Worm (Caenorhabditis elegans) whole organism, L4 larva: ENCODE data around the gene aqp-2.

Experiments used
- D1046.2 ChIP-seq: fragments of 200-800 bp; sonication (Bioruptor generic); IDR thresholded peaks from 2 replicates; pipeline ENCODE4 v1.3.6; 2022; ENCODE audit warnings: missing genetic modification characterization, missing compliant biosample characterization
- F37D6.2 ChIP-seq: sonication (generic microtip); optimal IDR thresholded peaks from 2 replicates; lab custom pipeline; 2016; ENCODE audit warnings: mild to moderate bottlenecking, missing genetic modification characterization, missing compliant biosample characterization
- F44E2.7 ChIP-seq: fragments of 200-800 bp; sonication (Bioruptor generic); IDR thresholded peaks from 2 replicates; pipeline ENCODE4 v2.1.2; 2022; ENCODE audit warnings: missing genetic modification characterization, missing compliant biosample characterization
- F49E8.2 ChIP-seq: sonication (generic microtip); optimal IDR thresholded peaks from 2 replicates; lab custom pipeline; 2016; ENCODE audit warnings: missing compliant biosample characterization, mild to moderate bottlenecking, missing genetic modification characterization, borderline replicate concordance
- R02D3.7 ChIP-seq: fragments of 150-350 bp; sonication (generic microtip); optimal IDR thresholded peaks from 3 replicates; lab custom pipeline; 2014; ENCODE audit warnings: missing biosample characterization, missing genetic modification characterization
- T20F7.1 ChIP-seq: fragments of 200-800 bp; sonication (Bioruptor generic); optimal IDR thresholded peaks from 2 replicates; lab custom pipeline; 2018; ENCODE audit warnings: mild to moderate bottlenecking, missing genetic modification characterization, missing compliant biosample characterization
- Y48G9A.11 ChIP-seq: fragments of 200-800 bp; sonication (Bioruptor generic); IDR thresholded peaks from 2 replicates; pipeline ENCODE4 v1.3.6; 2022; ENCODE audit warnings: missing genetic modification reagents, missing genetic modification characterization, missing compliant biosample characterization
- Y5F2A.4 ChIP-seq: fragments of 200-800 bp; sonication (Bioruptor generic); optimal IDR thresholded peaks from 2 replicates; lab custom pipeline; 2018; ENCODE audit warnings: mild to moderate bottlenecking, missing genetic modification characterization, missing compliant biosample characterization
- Y75B8A.6 ChIP-seq: fragments of 200-800 bp; sonication (Bioruptor generic); IDR thresholded peaks from 2 replicates; pipeline ENCODE4 v1.3.6; 2022; ENCODE audit warnings: missing genetic modification reagents, missing genetic modification characterization, missing compliant biosample characterization
- ZK546.5 ChIP-seq, 2 experiments: sonication (generic microtip); optimal IDR thresholded peaks; 2 replicates each; lab custom pipeline; 2017; ENCODE audit warnings: missing biosample characterization in 2 of 2, missing genetic modification characterization in 2 of 2
- ceh-28 ChIP-seq: fragments of 150-350 bp; optimal IDR thresholded peaks from 2 replicates; lab custom pipeline; 2014; ENCODE audit warnings: missing biosample characterization, missing genetic modification reagents, missing genetic modification characterization
- ceh-62 ChIP-seq: sonication (generic microtip); optimal IDR thresholded peaks from 2 replicates; lab custom pipeline; 2017; ENCODE audit warnings: missing biosample characterization, missing genetic modification characterization
- ceh-82 ChIP-seq: sonication (generic microtip); optimal IDR thresholded peaks from 2 replicates; lab custom pipeline; 2017; ENCODE audit warnings: missing biosample characterization, missing genetic modification characterization
- daf-8 ChIP-seq: fragments of 200-800 bp; sonication (Bioruptor generic); IDR thresholded peaks from 2 replicates; pipeline ENCODE4 v1.3.6; 2022; ENCODE audit warnings: missing genetic modification characterization, missing compliant biosample characterization
- dmd-8 ChIP-seq: fragments of 200-800 bp; sonication (Bioruptor generic); IDR thresholded peaks from 2 replicates; pipeline ENCODE4 v1.3.6; 2022; ENCODE audit warnings: missing genetic modification characterization, missing compliant biosample characterization
- dpl-1 ChIP-seq: fragments of 150-350 bp; optimal IDR thresholded peaks from 2 replicates; lab custom pipeline; 2014; ENCODE audit warnings: missing biosample characterization, missing genetic modification reagents, missing genetic modification characterization
- egl-43 ChIP-seq: fragments of 200-800 bp; sonication (Bioruptor generic); IDR thresholded peaks from 2 replicates; pipeline ENCODE4 v1.3.6; 2022; ENCODE audit warnings: missing genetic modification reagents, missing genetic modification characterization, missing compliant biosample characterization
- fos-1 ChIP-seq: fragments of 150-350 bp; optimal IDR thresholded peaks from 2 replicates; lab custom pipeline; 2014; ENCODE audit warnings: missing biosample characterization, missing genetic modification characterization
- gei-8 ChIP-seq: fragments of 200-800 bp; sonication (Bioruptor generic); optimal IDR thresholded peaks from 2 replicates; lab custom pipeline; 2018; ENCODE audit warnings: mild to moderate bottlenecking, missing genetic modification characterization, missing compliant biosample characterization
- hif-1 ChIP-seq, 2 experiments: sonication (generic microtip); optimal IDR thresholded peaks; 2 replicates each; lab custom pipeline; 2016 to 2017; ENCODE audit warnings: missing compliant biosample characterization in 2 of 2, missing genetic modification characterization in 2 of 2, missing genetic modification reagents in 2 of 2, missing genotype in 2 of 2, mild to moderate bottlenecking in 1 of 2
- hlh-11 ChIP-seq: fragments of 200-800 bp; sonication (Bioruptor generic); optimal IDR thresholded peaks from 2 replicates; lab custom pipeline; 2018; ENCODE audit warnings: mild to moderate bottlenecking, missing genetic modification characterization, missing compliant biosample characterization
- hlh-30 ChIP-seq: sonication (generic microtip); optimal IDR thresholded peaks from 2 replicates; lab custom pipeline; 2017; ENCODE audit warnings: antibody characterized with exemption, mild to moderate bottlenecking, missing genetic modification characterization, missing compliant biosample characterization; ENCODE audit not compliant: insufficient read depth
- lim-7 ChIP-seq: fragments of 200-800 bp; sonication (Bioruptor generic); IDR thresholded peaks from 2 replicates; pipeline ENCODE4 v1.3.6; 2022; ENCODE audit warnings: missing genetic modification characterization, missing compliant biosample characterization
- lin-13 ChIP-seq: fragments of 150-350 bp; optimal IDR thresholded peaks from 2 replicates; lab custom pipeline; 2014; ENCODE audit warnings: missing biosample characterization, missing genetic modification reagents, missing genetic modification characterization
- lin-29 ChIP-seq: fragments of 200-800 bp; sonication (Bioruptor generic); IDR thresholded peaks from 2 replicates; pipeline ENCODE4 v1.3.6; 2022; ENCODE audit warnings: missing genetic modification reagents, missing genetic modification characterization, missing compliant biosample characterization
- lin-38 ChIP-seq: fragments of 200-800 bp; sonication (Bioruptor generic); IDR thresholded peaks from 2 replicates; pipeline ENCODE4 v1.3.6; 2022; ENCODE audit warnings: missing genetic modification reagents, missing genetic modification characterization, missing compliant biosample characterization
- lir-3 ChIP-seq: sonication (generic microtip); optimal IDR thresholded peaks from 2 replicates; lab custom pipeline; 2016; ENCODE audit warnings: mild to moderate bottlenecking, missing genetic modification characterization, missing compliant biosample characterization
- madf-5 ChIP-seq, 2 experiments: fragments of 200-800 bp; sonication (Bioruptor generic); IDR thresholded peaks; 2 replicates each; pipeline ENCODE4 v1.3.6; 2022; ENCODE audit warnings: missing compliant biosample characterization in 2 of 2, missing genetic modification characterization in 2 of 2
- madf-9 ChIP-seq: fragments of 200-800 bp; sonication (Bioruptor generic); conservative IDR thresholded peaks from 2 replicates; pipeline ENCODE4 v1.3.6; 2022; ENCODE audit warnings: missing genetic modification reagents, missing genetic modification characterization, missing compliant biosample characterization
- mdl-1 ChIP-seq, 2 experiments: fragments of 150-350 bp in 1 of 2; sonication (generic microtip) in 1 of 2; optimal IDR thresholded peaks; 2 replicates each; lab custom pipeline; 2014 to 2017; ENCODE audit warnings: missing biosample characterization in 2 of 2, missing genetic modification characterization in 2 of 2
- mdt-29 ChIP-seq: fragments of 200-800 bp; sonication (Bioruptor generic); IDR thresholded peaks from 2 replicates; pipeline ENCODE4 v1.3.6; 2022; ENCODE audit warnings: missing genetic modification reagents, missing genetic modification characterization, missing compliant biosample characterization
- mep-1 ChIP-seq: fragments of 150-350 bp; sonication (generic microtip); optimal IDR thresholded peaks from 3 replicates; lab custom pipeline; 2014; ENCODE audit warnings: missing biosample characterization, missing genetic modification characterization
- mxl-2 ChIP-seq: fragments of 200-800 bp; sonication (Bioruptor generic); conservative IDR thresholded peaks from 2 replicates; pipeline ENCODE4 v1.3.6; 2022; ENCODE audit warnings: missing genetic modification reagents, missing genetic modification characterization, missing compliant biosample characterization
- mxl-3 ChIP-seq: fragments of 200-800 bp; sonication (Bioruptor generic); optimal IDR thresholded peaks from 2 replicates; lab custom pipeline; 2018; ENCODE audit warnings: mild to moderate bottlenecking, missing genetic modification characterization, missing compliant biosample characterization
- nhr-10 ChIP-seq: fragments of 150-350 bp; optimal IDR thresholded peaks from 2 replicates; lab custom pipeline; 2014; ENCODE audit warnings: missing biosample characterization, missing genetic modification characterization
- nhr-102 ChIP-seq: sonication (generic microtip); optimal IDR thresholded peaks from 2 replicates; lab custom pipeline; 2016; ENCODE audit warnings: mild to moderate bottlenecking, missing genetic modification characterization, moderate library complexity, missing compliant biosample characterization
- nhr-111 ChIP-seq: fragments of 200-800 bp; sonication (Bioruptor generic); optimal IDR thresholded peaks from 2 replicates; lab custom pipeline; 2018; ENCODE audit warnings: mild to moderate bottlenecking, missing genetic modification characterization, missing compliant biosample characterization
- nhr-237 ChIP-seq: sonication (generic microtip); optimal IDR thresholded peaks from 2 replicates; lab custom pipeline; 2017; ENCODE audit warnings: missing biosample characterization, missing genetic modification characterization
- nhr-28 ChIP-seq: fragments of 150-350 bp; optimal IDR thresholded peaks from 2 replicates; lab custom pipeline; 2014; ENCODE audit warnings: missing biosample characterization, missing genetic modification characterization
- nhr-41 ChIP-seq: fragments of 200-800 bp; sonication (Bioruptor generic); IDR thresholded peaks from 2 replicates; pipeline ENCODE4 v1.3.6; 2022; ENCODE audit warnings: missing genetic modification reagents, missing genetic modification characterization, missing compliant biosample characterization
- nhr-76 ChIP-seq: fragments of 150-350 bp; optimal IDR thresholded peaks from 2 replicates; lab custom pipeline; 2014; ENCODE audit warnings: missing biosample characterization, missing genetic modification characterization
- nhr-77 ChIP-seq: fragments of 150-350 bp; optimal IDR thresholded peaks from 2 replicates; lab custom pipeline; 2014; ENCODE audit warnings: missing biosample characterization, missing genetic modification characterization
- pha-4 ChIP-seq, 2 experiments: fragments of 150-350 bp in 1 of 2; fragments of 200-800 bp in 1 of 2; sonication (Bioruptor generic) in 1 of 2; IDR thresholded peaks in 1 of 2; optimal IDR thresholded peaks in 1 of 2; 2 replicates each; pipeline versions ENCODE4 v1.3.6 to Lab custom; 2014 to 2022; ENCODE audit warnings: missing genetic modification characterization in 2 of 2, missing genetic modification reagents in 2 of 2, missing biosample characterization in 1 of 2, missing compliant biosample characterization in 1 of 2
- php-3 ChIP-seq: fragments of 200-800 bp; sonication (Bioruptor generic); IDR thresholded peaks from 2 replicates; pipeline ENCODE4 v1.3.6; 2022; ENCODE audit warnings: missing genetic modification reagents, missing genetic modification characterization, missing compliant biosample characterization
- pqm-1 ChIP-seq: sonication (generic microtip); optimal IDR thresholded peaks from 2 replicates; lab custom pipeline; 2017; ENCODE audit warnings: missing biosample characterization, missing genetic modification characterization
- sdz-12 ChIP-seq: fragments of 200-800 bp; sonication (Bioruptor generic); optimal IDR thresholded peaks from 2 replicates; lab custom pipeline; 2018; ENCODE audit warnings: mild to moderate bottlenecking, missing genetic modification characterization, missing compliant biosample characterization
- tra-1 ChIP-seq: fragments of 200-800 bp; sonication (Bioruptor generic); IDR thresholded peaks from 2 replicates; pipeline ENCODE4 v1.3.6; 2022; ENCODE audit warnings: missing genetic modification reagents, missing genetic modification characterization, missing compliant biosample characterization
- zag-1 ChIP-seq: fragments of 150-350 bp; optimal IDR thresholded peaks from 2 replicates; lab custom pipeline; 2014; ENCODE audit warnings: missing biosample characterization, missing genetic modification characterization
- zip-11 ChIP-seq: fragments of 200-800 bp; sonication (Bioruptor generic); IDR thresholded peaks from 2 replicates; pipeline ENCODE4 v1.3.6; 2022; ENCODE audit warnings: missing genetic modification characterization, missing compliant biosample characterization
- zip-2 ChIP-seq: fragments of 150-350 bp; optimal IDR thresholded peaks from 2 replicates; lab custom pipeline; 2014; ENCODE audit warnings: missing biosample characterization, missing genetic modification characterization
- ztf-11 ChIP-seq: fragments of 150-350 bp; optimal IDR thresholded peaks from 2 replicates; lab custom pipeline; 2014; ENCODE audit warnings: missing biosample characterization, missing genetic modification characterization
- ztf-7 ChIP-seq: fragments of 150-350 bp; optimal IDR thresholded peaks from 2 replicates; lab custom pipeline; 2014; ENCODE audit warnings: missing biosample characterization, missing genetic modification characterization

Gene aqp-2

DNA sequence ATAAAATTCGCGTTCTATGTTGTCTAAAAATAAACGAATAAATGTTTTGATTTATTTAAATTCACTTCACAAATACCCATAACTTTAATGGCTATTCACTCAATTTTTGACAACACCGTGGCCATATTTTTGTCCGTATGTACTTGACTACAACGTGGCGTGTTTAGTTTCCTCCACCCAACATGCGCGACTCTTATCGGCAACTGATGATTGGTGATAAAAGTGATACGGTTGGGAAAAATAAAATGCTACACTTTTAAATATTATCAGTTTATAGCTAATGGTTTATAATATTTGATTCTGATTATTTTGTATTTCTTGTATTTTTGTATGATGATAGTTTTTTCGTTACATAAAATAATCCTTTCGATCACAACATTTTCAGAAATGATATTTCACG lies 29.9 kb upstream of the aqp-2 start, which contains the start of gene acs-7 (continued):
- no peak for TF ChIP-seq fos-1 (tag; lab: Kevin White, UChicago)
- peak; percentile 90 for TF ChIP-seq php-3
- no peak for TF ChIP-seq sdz-12 (GFP tag; lab: Kevin White, UChicago)
- peak; percentile 88 for TF ChIP-seq hlh-11
- no peak for TF ChIP-seq mdt-29
- TF ChIP-seq zag-1 (tag; lab: Kevin White, UChicago) = no peak
- TF ChIP-seq hlh-30 (tag; lab: Kevin White, UChicago) = peak; percentile 51
- TF ChIP-seq ztf-7 (tag; lab: Kevin White, UChicago) = no peak
- TF ChIP-seq lim-7 (GFP tag; lab: Robert Waterston, UW) = no peak
- TF ChIP-seq F37D6.2 (tag; lab: Kevin White, UChicago) = no peak
- peak; percentile 96 for TF ChIP-seq nhr-28 (tag; lab: Kevin White, UChicago)
- peak; percentile 21 for TF ChIP-seq T20F7.1 (GFP tag; lab: Kevin White, UChicago)
- no peak for TF ChIP-seq mxl-2 (GFP tag; lab: Robert Waterston, UW)
- no peak for TF ChIP-seq zip-2 (tag; lab: Kevin White, UChicago)
- TF ChIP-seq egl-43 (GFP tag; lab: Robert Waterston, UW) = no peak
- TF ChIP-seq lin-29 (GFP tag; lab: Robert Waterston, UW) = no peak
- TF ChIP-seq D1046.2 = no peak
- TF ChIP-seq Y5F2A.4 (GFP tag; lab: Kevin White, UChicago) = no peak
- TF ChIP-seq zip-11 (GFP tag; lab: Robert Waterston, UW) = no peak
- TF ChIP-seq ceh-62 (tag; lab: Kevin White, UChicago) = no peak
- no peak for TF ChIP-seq nhr-76 (tag; lab: Kevin White, UChicago)
- no peak for TF ChIP-seq dpl-1 (GFP tag; lab: Kevin White, UChicago)
- peak; percentile 60 for TF ChIP-seq mep-1 (tag; lab: Kevin White, UChicago)
- no peak for TF ChIP-seq ZK546.5 (tag; optimal IDR thresholded peaks at IDR 0.05; lab: Kevin White, UChicago)
- no peak for TF ChIP-seq F44E2.7
- no peak for TF ChIP-seq nhr-111 (GFP tag; lab: Kevin White, UChicago)
- TF ChIP-seq nhr-10 (tag; lab: Kevin White, UChicago) = peak; percentile 2
- TF ChIP-seq Y75B8A.6 (GFP tag; lab: Robert Waterston, UW) = no peak
- no peak for TF ChIP-seq lin-38
- TF ChIP-seq nhr-237 = no peak
- no peak for TF ChIP-seq nhr-41 (GFP tag; lab: Robert Waterston, UW)
- TF ChIP-seq lin-13 (GFP tag; lab: Kevin White, UChicago) = no peak
- no peak for TF ChIP-seq pha-4 (GFP tag; IDR thresholded peaks at IDR 0.05; lab: Robert Waterston, UW)
- TF ChIP-seq pha-4 (tag; optimal IDR thresholded peaks at IDR 0.05; lab: Kevin White, UChicago) = no peak
- TF ChIP-seq mxl-3 (GFP tag; lab: Kevin White, UChicago) = peak; percentile 59
- TF ChIP-seq daf-8 (GFP tag; lab: Robert Waterston, UW) = no peak
- no peak for TF ChIP-seq F49E8.2 (tag; lab: Kevin White, UChicago)
- TF ChIP-seq ceh-28 = no peak
- TF ChIP-seq pqm-1 (tag; lab: Kevin White, UChicago) = peak; percentile 90
- no peak for TF ChIP-seq ztf-11
- TF ChIP-seq hif-1 (tag; optimal IDR thresholded peaks at IDR 0.05; lab: Kevin White, UChicago) = no peak
- TF ChIP-seq nhr-102 (tag; lab: Kevin White, UChicago) = peak; percentile 32
- TF ChIP-seq madf-9 (GFP tag; lab: Robert Waterston, UW) = no peak
- TF ChIP-seq nhr-77 = peak; percentile 89
- no peak for TF ChIP-seq Y48G9A.11
- no peak for TF ChIP-seq lir-3 (tag; lab: Kevin White, UChicago)
- peak in 1 of 2 experiments; percentile 74 for TF ChIP-seq mdl-1 (tag; optimal IDR thresholded peaks at IDR 0.05; lab: Kevin White, UChicago)
- TF ChIP-seq R02D3.7 (tag; lab: Kevin White, UChicago) = no peak
- 0 out of 2 replicates have a peak, but pooled peaks have one; percentile 15 for TF ChIP-seq tra-1 (GFP tag; lab: Robert Waterston, UW)
- TF ChIP-seq gei-8 (GFP tag; lab: Kevin White, UChicago) = no peak
- no peak for TF ChIP-seq madf-5 (GFP tag; IDR thresholded peaks at IDR 0.05; lab: Robert Waterston, UW)
- no peak for TF ChIP-seq ceh-82 (tag; lab: Kevin White, UChicago)
- TF ChIP-seq dmd-8 (GFP tag; lab: Robert Waterston, UW) = no peak
